Fruit fly (Drosophila melanogaster) whole organism, embryonic: Measurements from ENCODE around the gene Exd2.

Experiments
- Aef1 ChIP-seq: fragments of 200-800 bp; sonication (Bioruptor generic); IDR thresholded peaks from 3 replicates; pipeline ENCODE4 v1.3.6; 2022; ENCODE audit warnings: missing biosample characterization, missing genetic modification characterization
- Awh ChIP-seq: fragments of 200-800 bp; sonication (Bioruptor generic); IDR thresholded peaks from 2 replicates; pipeline ENCODE4, ENCODE4 v1.3.6; 2022; ENCODE audit warnings: missing biosample characterization, missing genetic modification characterization
- BEAF-32 ChIP-seq: fragments of 200-800 bp; sonication (Bioruptor generic); optimal IDR thresholded peaks from 3 replicates; lab custom pipeline; 2017; ENCODE audit warnings: missing biosample characterization, missing genetic modification characterization, mild to moderate bottlenecking, moderate library complexity, missing genetic modification reagents
- CG1024 ChIP-seq: fragments of 200-800 bp; sonication (Bioruptor generic); IDR thresholded peaks from 2 replicates; pipeline ENCODE4 v1.3.6; 2022; ENCODE audit warnings: missing biosample characterization, missing genetic modification characterization
- CG12155 ChIP-seq: fragments of 200-800 bp; sonication (Bioruptor generic); optimal IDR thresholded peaks from 3 replicates; lab custom pipeline; 2016; ENCODE audit warnings: missing biosample characterization, missing genetic modification characterization
- CG12219 ChIP-seq: fragments of 200-800 bp; sonication (Bioruptor generic); optimal IDR thresholded peaks from 3 replicates; lab custom pipeline; 2018; ENCODE audit warnings: missing biosample characterization, mild to moderate bottlenecking, missing genetic modification characterization
- CG12299 ChIP-seq: fragments of 200-800 bp; sonication (Bioruptor generic); optimal IDR thresholded peaks from 2 replicates; lab custom pipeline; 2018; ENCODE audit warnings: missing biosample characterization, mild to moderate bottlenecking, missing genetic modification characterization
- CG12744 ChIP-seq: fragments of 200-800 bp; sonication (Bioruptor generic); optimal IDR thresholded peaks from 2 replicates; lab custom pipeline; 2016; ENCODE audit warnings: missing biosample characterization, missing genetic modification characterization
- CG12942 ChIP-seq: fragments of 200-800 bp; sonication (Bioruptor generic); optimal IDR thresholded peaks from 3 replicates; lab custom pipeline; 2016; ENCODE audit warnings: missing biosample characterization, missing genetic modification characterization
- CG13624 ChIP-seq: fragments of 200-800 bp; sonication (Bioruptor generic); optimal IDR thresholded peaks from 2 replicates; lab custom pipeline; 2016; ENCODE audit warnings: missing biosample characterization, missing genetic modification characterization
- CG13775 ChIP-seq: fragments of 200-800 bp; sonication (Bioruptor generic); optimal IDR thresholded peaks from 3 replicates; lab custom pipeline; 2017; ENCODE audit warnings: missing biosample characterization, mild to moderate bottlenecking, missing genetic modification characterization
- CG14014 ChIP-seq: fragments of 200-800 bp; sonication (Bioruptor generic); IDR thresholded peaks from 2 replicates; pipeline ENCODE4 v1.3.6; 2022; ENCODE audit warnings: missing biosample characterization, missing genetic modification characterization
- CG17361 ChIP-seq: fragments of 200-800 bp; sonication (Bioruptor generic); IDR thresholded peaks from 3 replicates; pipeline ENCODE4 v1.3.6; 2022; ENCODE audit warnings: missing biosample characterization, missing genetic modification characterization
- CG17612 ChIP-seq: fragments of 200-800 bp; sonication (Bioruptor generic); IDR thresholded peaks from 2 replicates; pipeline ENCODE4 v1.3.6; 2022; ENCODE audit warnings: missing biosample characterization, missing genetic modification characterization
- CG18262 ChIP-seq: fragments of 200-800 bp; optimal IDR thresholded peaks from 3 replicates; lab custom pipeline; 2019; ENCODE audit warnings: missing biosample characterization, mild to moderate bottlenecking, missing genetic modification characterization, moderate library complexity
- CG2116 ChIP-seq: fragments of 200-800 bp; sonication (Bioruptor generic); optimal IDR thresholded peaks from 3 replicates; lab custom pipeline; 2018; ENCODE audit warnings: missing biosample characterization, mild to moderate bottlenecking, missing genetic modification characterization
- CG32532 ChIP-seq: fragments of 200-800 bp; sonication (Bioruptor generic); IDR thresholded peaks from 2 replicates; pipeline ENCODE4 v1.3.6; 2022; ENCODE audit warnings: missing biosample characterization, missing genetic modification characterization
- CG34422 ChIP-seq: fragments of 200-800 bp; sonication (Bioruptor generic); IDR thresholded peaks from 3 replicates; pipeline ENCODE4 v1.3.6; 2022; ENCODE audit warnings: missing biosample characterization, missing genetic modification characterization
- CG6254 ChIP-seq: fragments of 200-800 bp; sonication (Bioruptor generic); optimal IDR thresholded peaks from 3 replicates; lab custom pipeline; 2017; ENCODE audit warnings: mild to moderate bottlenecking, missing biosample characterization, missing genetic modification reagents, missing genetic modification characterization
- CG6683 ChIP-seq: fragments of 200-800 bp; sonication (Bioruptor generic); optimal IDR thresholded peaks from 2 replicates; lab custom pipeline; 2017; ENCODE audit warnings: missing biosample characterization, mild to moderate bottlenecking, missing genetic modification characterization, missing genetic modification reagents
- CG7745 ChIP-seq: fragments of 200-800 bp; sonication (Bioruptor generic); optimal IDR thresholded peaks from 2 replicates; lab custom pipeline; 2018; ENCODE audit warnings: missing biosample characterization, mild to moderate bottlenecking, missing genetic modification characterization, moderate library complexity
- CG7928 ChIP-seq: fragments of 200-800 bp; sonication (Bioruptor generic); optimal IDR thresholded peaks from 2 replicates; lab custom pipeline; 2017; ENCODE audit warnings: missing biosample characterization, mild to moderate bottlenecking, missing genetic modification characterization
- CG8388 ChIP-seq: fragments of 200-800 bp; sonication (Bioruptor generic); optimal IDR thresholded peaks from 2 replicates; lab custom pipeline; 2019; ENCODE audit warnings: missing biosample characterization, mild to moderate bottlenecking, missing genetic modification characterization, moderate library complexity
- CG8765 ChIP-seq: fragments of 200-800 bp; sonication (Bioruptor generic); IDR thresholded peaks from 2 replicates; pipeline ENCODE4 v1.3.6; 2022; ENCODE audit warnings: missing biosample characterization, missing genetic modification characterization
- CG9727 ChIP-seq: fragments of 200-800 bp; sonication (Bioruptor generic); optimal IDR thresholded peaks from 3 replicates; lab custom pipeline; 2017; ENCODE audit warnings: missing biosample characterization, mild to moderate bottlenecking, missing genetic modification characterization
- Dip3 ChIP-seq: fragments of 200-800 bp; sonication (Bioruptor generic); optimal IDR thresholded peaks from 3 replicates; lab custom pipeline; 2016; ENCODE audit warnings: missing biosample characterization, missing genetic modification characterization
- HLH3B ChIP-seq: fragments of 200-800 bp; sonication (Bioruptor generic); IDR thresholded peaks from 2 replicates; pipeline ENCODE4 v1.3.6; 2022; ENCODE audit warnings: missing biosample characterization, missing genetic modification characterization
- HLH54F ChIP-seq: fragments of 200-800 bp; sonication (Bioruptor generic); optimal IDR thresholded peaks from 3 replicates; lab custom pipeline; 2016; ENCODE audit warnings: missing biosample characterization, missing genetic modification characterization
- HLHmδ ChIP-seq: fragments of 200-800 bp; sonication (Bioruptor generic); optimal IDR thresholded peaks from 2 replicates; lab custom pipeline; 2018; ENCODE audit warnings: missing biosample characterization, mild to moderate bottlenecking, missing genetic modification characterization, moderate library complexity
- Hmr ChIP-seq: fragments of 200-800 bp; sonication (Bioruptor generic); optimal IDR thresholded peaks from 3 replicates; lab custom pipeline; 2017; ENCODE audit warnings: mild to moderate bottlenecking, missing biosample characterization, missing genetic modification reagents, missing genetic modification characterization
- Kr ChIP-seq: fragments of 200-800 bp; sonication (Bioruptor generic); optimal IDR thresholded peaks from 2 replicates; lab custom pipeline; 2017; ENCODE audit warnings: missing biosample characterization, mild to moderate bottlenecking, missing genetic modification characterization
- Lim3 ChIP-seq: fragments of 200-800 bp; sonication (Bioruptor generic); IDR thresholded peaks from 2 replicates; pipeline ENCODE4 v1.3.6; 2022; ENCODE audit warnings: missing biosample characterization, missing genetic modification characterization
- Lpt ChIP-seq: fragments of >200 bp; optimal IDR thresholded peaks from 2 replicates; lab custom pipeline; 2018; ENCODE audit warnings: missing biosample characterization, missing genetic modification characterization
- MTF-1 ChIP-seq: fragments of 200-800 bp; sonication (Bioruptor generic); optimal IDR thresholded peaks from 2 replicates; lab custom pipeline; 2018; ENCODE audit warnings: missing biosample characterization, mild to moderate bottlenecking, missing genetic modification characterization, borderline replicate concordance
- Mes4 ChIP-seq: fragments of 200-800 bp; sonication (Bioruptor generic); optimal IDR thresholded peaks from 2 replicates; lab custom pipeline; 2016; ENCODE audit warnings: missing biosample characterization, missing genetic modification characterization
- Nf-YA ChIP-seq: fragments of 200-800 bp; sonication (Bioruptor generic); IDR thresholded peaks from 2 replicates; pipeline ENCODE4 v1.3.6; 2022; ENCODE audit warnings: missing biosample characterization, missing genetic modification characterization
- Oaz ChIP-seq: fragments of 200-800 bp; sonication (Bioruptor generic); IDR thresholded peaks from 2 replicates; pipeline ENCODE4 v1.3.6; 2022; ENCODE audit warnings: missing biosample characterization, missing genetic modification characterization
- Sry-δ ChIP-seq: fragments of 200-800 bp; sonication (Bioruptor generic); optimal IDR thresholded peaks from 2 replicates; lab custom pipeline; 2016; ENCODE audit warnings: missing biosample characterization, missing genetic modification characterization
- abd-A ChIP-seq: fragments of 200-800 bp; sonication (Bioruptor generic); optimal IDR thresholded peaks from 3 replicates; lab custom pipeline; 2019; ENCODE audit warnings: missing biosample characterization, mild to moderate bottlenecking, missing genetic modification characterization, moderate library complexity
- chinmo ChIP-seq: fragments of 200-800 bp; sonication (Bioruptor generic); IDR thresholded peaks from 4 replicates; pipeline ENCODE4 v1.3.6; 2022; ENCODE audit warnings: missing biosample characterization, missing genetic modification characterization; ENCODE audit not compliant: partially characterized antibody
- fd102C ChIP-seq: fragments of 200-800 bp; sonication (Bioruptor generic); optimal IDR thresholded peaks from 2 replicates; lab custom pipeline; 2018; ENCODE audit warnings: missing biosample characterization, mild to moderate bottlenecking, missing genetic modification characterization, moderate library complexity
- hbn ChIP-seq: fragments of 200-800 bp; sonication (Bioruptor generic); IDR thresholded peaks from 2 replicates; pipeline ENCODE4 v1.3.6; 2022; ENCODE audit warnings: missing biosample characterization, missing genetic modification characterization; ENCODE audit not compliant: partially characterized antibody
- jumu ChIP-seq: fragments of 200-800 bp; sonication (Bioruptor generic); optimal IDR thresholded peaks from 3 replicates; lab custom pipeline; 2016; ENCODE audit warnings: missing biosample characterization, missing genetic modification characterization
- mam ChIP-seq: fragments of 200-800 bp; sonication (Bioruptor generic); optimal IDR thresholded peaks from 3 replicates; lab custom pipeline; 2016; ENCODE audit warnings: missing biosample characterization, missing genetic modification characterization
- row ChIP-seq: fragments of 200-800 bp; sonication (Bioruptor generic); IDR thresholded peaks from 3 replicates; pipeline ENCODE4 v1.3.6; 2022; ENCODE audit warnings: missing biosample characterization, missing genetic modification characterization
- sim ChIP-seq: fragments of 200-800 bp; sonication (Bioruptor generic); IDR thresholded peaks from 2 replicates; pipeline ENCODE4 v1.3.6; 2022; ENCODE audit warnings: missing biosample characterization, missing genetic modification characterization
- sna ChIP-seq: fragments of 200-800 bp; sonication (Bioruptor generic); IDR thresholded peaks from 2 replicates; pipeline ENCODE4 v1.3.6; 2022; ENCODE audit warnings: missing biosample characterization, missing genetic modification characterization; ENCODE audit not compliant: partially characterized antibody
- tap ChIP-seq: fragments of 200-800 bp; optimal IDR thresholded peaks from 3 replicates; lab custom pipeline; 2019; ENCODE audit warnings: missing biosample characterization, mild to moderate bottlenecking, missing genetic modification characterization, moderate library complexity
- vnd ChIP-seq: fragments of 200-800 bp; sonication (Bioruptor generic); IDR thresholded peaks from 3 replicates; pipeline ENCODE4 v1.3.6; 2022; ENCODE audit warnings: missing biosample characterization, missing genetic modification characterization; ENCODE audit not compliant: partially characterized antibody
- wdn ChIP-seq: fragments of 200-800 bp; sonication (Bioruptor generic); IDR thresholded peaks from 2 replicates; pipeline ENCODE4 v1.3.6; 2022; ENCODE audit warnings: missing biosample characterization, missing genetic modification characterization

The Exd2 gene

DNA sequence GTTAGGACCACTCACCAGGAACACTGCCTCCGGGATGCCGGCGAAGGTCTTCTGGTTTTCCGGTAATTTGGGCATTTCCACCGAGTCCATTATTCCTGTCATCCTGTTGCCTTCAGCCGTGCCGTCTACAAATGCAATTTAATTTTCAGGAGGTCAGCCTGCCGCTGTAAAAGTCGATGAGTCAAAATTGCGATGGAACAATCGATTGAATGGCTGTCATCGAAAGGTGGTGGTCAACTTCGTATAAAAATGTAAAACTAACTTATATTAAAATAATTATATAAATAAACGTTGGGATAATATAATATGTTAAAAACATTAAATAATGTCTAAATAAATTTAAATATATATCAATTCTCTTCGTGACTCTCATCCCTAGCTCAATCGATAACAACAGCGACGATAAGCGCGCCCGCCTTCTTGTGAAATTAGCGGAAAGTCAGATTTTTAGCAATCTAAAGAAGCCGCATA lies 25.8 kb downstream of the Exd2 start, which contains the start of the genes mgr and Irbp (continued):
- TF ChIP-seq CG18262 (tag; lab: Kevin White, UChicago) (peak; percentile 93), tap (tag; lab: Kevin White, UChicago) (peak; percentile 88), CG7745 (peak; percentile 53), CG6254 (GFP tag; lab: Kevin White, UChicago) (peak; percentile 83), HLH3B (GFP tag; lab: Robert Waterston, UW) (peak; percentile 95), Lpt (no peak), CG6683 (GFP tag; lab: Kevin White, UChicago) (peak; percentile 81), CG2116 (GFP tag; lab: Kevin White, UChicago) (peak; percentile 82), sim (GFP tag; lab: Robert Waterston, UW) (peak; percentile 88), sna (peak; percentile 88), CG12942 (GFP tag; lab: Kevin White, UChicago) (peak; percentile 88), CG32532 (GFP tag; lab: Robert Waterston, UW) (peak; percentile 96), jumu (GFP tag; lab: Kevin White, UChicago) (peak; percentile 34), Hmr (GFP tag; lab: Kevin White, UChicago) (peak; percentile 93), CG17612 (peak; percentile 78; the same call in 1 of the 2 replicates), BEAF-32 (GFP tag; lab: Kevin White, UChicago) (peak; percentile 75), Lim3 (GFP tag; lab: Robert Waterston, UW) (peak; percentile 71), mam (GFP tag; lab: Kevin White, UChicago) (peak; percentile 45), CG8765 (peak; percentile 90), wdn (GFP tag; lab: Robert Waterston, UW) (peak; percentile 92), HLH54F (peak; percentile 54), CG8388 (peak; percentile 91), vnd (peak; percentile 83), CG13624 (GFP tag; lab: Kevin White, UChicago) (peak; percentile 14), CG34422 (GFP tag; lab: Robert Waterston, UW) (peak; percentile 95), chinmo (GFP tag; lab: Robert Waterston, UW) (no peak), Nf-YA (GFP tag; lab: Robert Waterston, UW) (peak; percentile 85; the same call in 1 of the 2 replicates), abd-A (tag; lab: Kevin White, UChicago) (no peak), Sry-δ (GFP tag; lab: Kevin White, UChicago) (peak; percentile 76), CG12299 (tag; lab: Kevin White, UChicago) (peak; percentile 80), CG12744 (GFP tag; lab: Kevin White, UChicago) (no peak), Awh (peak; percentile 91), hbn (GFP tag; lab: Robert Waterston, UW) (peak; percentile 78), Aef1 (GFP tag; lab: Robert Waterston, UW) (peak; percentile 93), Kr (no peak), CG12219 (GFP tag; lab: Kevin White, UChicago) (peak; percentile 72), CG9727 (GFP tag; lab: Kevin White, UChicago) (peak; percentile 94), MTF-1 (GFP tag; lab: Kevin White, UChicago) (peak; percentile 52), fd102C (GFP tag; lab: Kevin White, UChicago) (peak; percentile 84), CG14014 (GFP tag; lab: Robert Waterston, UW) (peak; percentile 92), CG1024 (peak; percentile 89), CG17361 (GFP tag; lab: Robert Waterston, UW) (peak; percentile 96), Mes4 (GFP tag; lab: Kevin White, UChicago) (peak; percentile 11), CG12155 (GFP tag; lab: Kevin White, UChicago) (peak; percentile 87), CG7928 (GFP tag; lab: Kevin White, UChicago) (peak; percentile 71), row (peak; percentile 97), Dip3 (GFP tag; lab: Kevin White, UChicago) (peak; percentile 44), Oaz (GFP tag; lab: Robert Waterston, UW) (peak; percentile 91), CG13775 (GFP tag; lab: Kevin White, UChicago) (peak; percentile 95), HLHmδ (no peak)
